Fruit fly (Drosophila melanogaster) whole organism, pupa: ENCODE results near the gene Trf4-1.

Source experiments
- CG10348 ChIP-seq: fragments of 200-800 bp; sonication (Bioruptor generic); IDR thresholded peaks from 2 replicates; pipeline ENCODE4 v1.3.6; 2022; ENCODE audit warnings: missing biosample characterization, missing genetic modification characterization
- CG12605 ChIP-seq: fragments of 200-800 bp; sonication (Bioruptor generic); IDR thresholded peaks from 2 replicates; pipeline ENCODE4 v1.3.6; 2022; ENCODE audit warnings: missing biosample characterization, missing genetic modification characterization
- CG13204 ChIP-seq: fragments of 200-800 bp; sonication (Bioruptor generic); optimal IDR thresholded peaks from 2 replicates; lab custom pipeline; 2018; ENCODE audit warnings: missing biosample characterization, mild to moderate bottlenecking, missing genetic modification characterization, moderate library complexity
- CG14655 ChIP-seq: fragments of 200-800 bp; sonication (Bioruptor generic); optimal IDR thresholded peaks from 3 replicates; lab custom pipeline; 2017; ENCODE audit warnings: mild to moderate bottlenecking, missing biosample characterization, missing genetic modification reagents, missing genetic modification characterization
- CG15710 ChIP-seq: fragments of 200-800 bp; sonication (Bioruptor generic); optimal IDR thresholded peaks from 2 replicates; lab custom pipeline; 2018; ENCODE audit warnings: missing biosample characterization, mild to moderate bottlenecking, missing genetic modification characterization, moderate library complexity
- CG17806 ChIP-seq: fragments of 200-800 bp; sonication (Bioruptor generic); optimal IDR thresholded peaks from 2 replicates; lab custom pipeline; 2018; ENCODE audit warnings: missing biosample characterization, mild to moderate bottlenecking, missing genetic modification characterization, moderate library complexity
- CG32121 ChIP-seq: fragments of 200-800 bp; sonication (Bioruptor generic); IDR thresholded peaks from 2 replicates; pipeline ENCODE4 v1.3.6; 2022; ENCODE audit warnings: missing biosample characterization, missing genetic modification characterization
- CG34367 ChIP-seq: fragments of 200-800 bp; sonication (Bioruptor generic); optimal IDR thresholded peaks from 2 replicates; lab custom pipeline; 2018; ENCODE audit warnings: missing biosample characterization, mild to moderate bottlenecking, missing genetic modification characterization
- CG4496 ChIP-seq: fragments of 200-800 bp; sonication (Bioruptor generic); IDR thresholded peaks from 3 replicates; pipeline ENCODE4 v1.3.6; 2022; ENCODE audit warnings: missing biosample characterization, missing genetic modification characterization
- CG8159 ChIP-seq: fragments of 200-800 bp; sonication (Bioruptor generic); optimal IDR thresholded peaks from 3 replicates; lab custom pipeline; 2018; ENCODE audit warnings: missing biosample characterization, mild to moderate bottlenecking, missing genetic modification characterization, moderate library complexity
- CG8301 ChIP-seq: fragments of 200-800 bp; sonication (Bioruptor generic); optimal IDR thresholded peaks from 2 replicates; lab custom pipeline; 2018; ENCODE audit warnings: missing biosample characterization, mild to moderate bottlenecking, missing genetic modification characterization
- CG9948 ChIP-seq: fragments of 200-800 bp; sonication (Bioruptor generic); optimal IDR thresholded peaks from 2 replicates; lab custom pipeline; 2018; ENCODE audit warnings: missing biosample characterization, mild to moderate bottlenecking, missing genetic modification characterization, moderate library complexity
- D1 ChIP-seq: fragments of 200-800 bp; sonication (Bioruptor generic); optimal IDR thresholded peaks from 2 replicates; lab custom pipeline; 2018; ENCODE audit warnings: missing biosample characterization, mild to moderate bottlenecking, missing genetic modification characterization, moderate library complexity
- EcR ChIP-seq: fragments of 200-800 bp; sonication (Bioruptor generic); optimal IDR thresholded peaks from 3 replicates; lab custom pipeline; 2019; ENCODE audit warnings: missing biosample characterization, missing genetic modification characterization, mild to moderate bottlenecking, moderate library complexity, missing genetic modification reagents
- Ets98B ChIP-seq: fragments of 200-800 bp; sonication (Bioruptor generic); IDR thresholded peaks from 2 replicates; pipeline ENCODE4 v1.3.6; 2022; ENCODE audit warnings: missing biosample characterization, missing genetic modification characterization
- Pif1A ChIP-seq: fragments of 200-800 bp; sonication (Bioruptor generic); optimal IDR thresholded peaks from 3 replicates; lab custom pipeline; 2016; ENCODE audit warnings: missing biosample characterization, missing genetic modification characterization
- Pif1B ChIP-seq: fragments of 200-800 bp; sonication (Bioruptor generic); optimal IDR thresholded peaks from 3 replicates; lab custom pipeline; 2016; ENCODE audit warnings: missing biosample characterization, missing genetic modification characterization
- Snoo ChIP-seq: fragments of 200-800 bp; sonication (Bioruptor generic); optimal IDR thresholded peaks from 3 replicates; lab custom pipeline; 2017; ENCODE audit warnings: missing biosample characterization, mild to moderate bottlenecking, missing genetic modification characterization, inconsistent platforms
- fd96Ca ChIP-seq: fragments of 200-800 bp; sonication (Bioruptor generic); IDR thresholded peaks from 3 replicates; pipeline ENCODE4 v1.3.6; 2022; ENCODE audit warnings: missing biosample characterization, missing genetic modification characterization
- gl ChIP-seq: fragments of 200-800 bp; sonication (Bioruptor generic); optimal IDR thresholded peaks from 2 replicates; lab custom pipeline; 2018; ENCODE audit warnings: missing biosample characterization, mild to moderate bottlenecking, missing genetic modification characterization
- rn ChIP-seq: fragments of 200-800 bp; sonication (Bioruptor generic); IDR thresholded peaks from 2 replicates; pipeline ENCODE4 v1.3.6; 2022; ENCODE audit warnings: missing biosample characterization, missing genetic modification characterization

Gene Trf4-1

dm6 chrX:8592437-8593158 lies 32.5 kb downstream of the Trf4-1 start:
- TF ChIP-seq rn (GFP tag; lab: Robert Waterston, UW) (no peak), fd96Ca (GFP tag; lab: Robert Waterston, UW) (no peak), Ets98B (GFP tag; lab: Robert Waterston, UW) (0 out of 2 replicates have a peak, but pooled peaks have one; percentile 34), CG8301 (tag; lab: Kevin White, UChicago) (peak; percentile 51), CG10348 (GFP tag; lab: Robert Waterston, UW) (no peak), EcR (peak; percentile 40), CG14655 (no peak), CG32121 (0 out of 2 replicates have a peak, but pooled peaks have one; percentile 12), gl (tag; lab: Kevin White, UChicago) (peak; percentile 86), CG9948 (tag; lab: Kevin White, UChicago) (no peak), D1 (no peak), Snoo (tag; lab: Kevin White, UChicago) (no peak), Pif1A (GFP tag; lab: Kevin White, UChicago) (no peak), Pif1B (GFP tag; lab: Kevin White, UChicago) (peak; percentile 51), CG17806 (tag; lab: Kevin White, UChicago) (peak; percentile 32), CG34367 (peak; percentile 50), CG12605 (GFP tag; lab: Robert Waterston, UW) (no peak), CG15710 (tag; lab: Kevin White, UChicago) (peak; percentile 43), CG8159 (tag; lab: Kevin White, UChicago) (peak; percentile 40), CG13204 (GFP tag; lab: Kevin White, UChicago) (peak; percentile 84), CG4496 (GFP tag; lab: Robert Waterston, UW) (peak; percentile 74)

dm6 chrX:8593159-8593476 lies 33.0 kb downstream of the Trf4-1 start:
- TF ChIP-seq Snoo (tag; lab: Kevin White, UChicago) = no peak
- TF ChIP-seq CG12605 (GFP tag; lab: Robert Waterston, UW) = no peak
- no peak for TF ChIP-seq rn (GFP tag; lab: Robert Waterston, UW)
- no peak for TF ChIP-seq gl (tag; lab: Kevin White, UChicago)
- TF ChIP-seq CG13204 (GFP tag; lab: Kevin White, UChicago) = no peak
- no peak for TF ChIP-seq Pif1A (GFP tag; lab: Kevin White, UChicago)
- no peak for TF ChIP-seq D1

- TF ChIP-seq CG14655 (no peak), CG34367 (peak; percentile 40), Ets98B (GFP tag; lab: Robert Waterston, UW) (peak; percentile 82), CG9948 (tag; lab: Kevin White, UChicago) (peak; percentile 35), CG13204 (GFP tag; lab: Kevin White, UChicago) (no peak), CG10348 (GFP tag; lab: Robert Waterston, UW) (peak; percentile 71), CG4496 (GFP tag; lab: Robert Waterston, UW) (peak; percentile 86), CG17806 (tag; lab: Kevin White, UChicago) (peak; percentile 50), D1 (no peak), fd96Ca (GFP tag; lab: Robert Waterston, UW) (peak; percentile 85), CG8301 (tag; lab: Kevin White, UChicago) (no peak), CG32121 (peak; percentile 67), Pif1B (GFP tag; lab: Kevin White, UChicago) (no peak), Snoo (tag; lab: Kevin White, UChicago) (no peak), gl (tag; lab: Kevin White, UChicago) (no peak), CG8159 (tag; lab: Kevin White, UChicago) (peak; percentile 64), rn (GFP tag; lab: Robert Waterston, UW) (peak; percentile 40; the same call in 1 of the 2 replicates), EcR (no peak), CG12605 (GFP tag; lab: Robert Waterston, UW) (peak; percentile 55), Pif1A (GFP tag; lab: Kevin White, UChicago) (no peak), CG15710 (tag; lab: Kevin White, UChicago) (peak; percentile 58)
Observed at dm6 chrX:8601165-8601564, 41.0 kb downstream of the Trf4-1 start.

- TF ChIP-seq CG17806 (tag; lab: Kevin White, UChicago) = no peak
- TF ChIP-seq fd96Ca (GFP tag; lab: Robert Waterston, UW) = 0 out of 3 replicates have a peak, but pooled peaks have one; percentile 11
- TF ChIP-seq CG10348 (GFP tag; lab: Robert Waterston, UW) = no peak
Observed at dm6 chrX:8606206-8606605, 46.1 kb downstream of the Trf4-1 start, which contains the start of gene Caf1-180. Gene Caf1-180 (minus strand): TSS chrX:8606304.

- TF ChIP-seq rn (GFP tag; lab: Robert Waterston, UW) (no peak), CG4496 (GFP tag; lab: Robert Waterston, UW) (no peak), D1 (no peak), Pif1B (GFP tag; lab: Kevin White, UChicago) (no peak), CG10348 (GFP tag; lab: Robert Waterston, UW) (no peak), CG8159 (tag; lab: Kevin White, UChicago) (no peak), CG12605 (GFP tag; lab: Robert Waterston, UW) (no peak), CG32121 (no peak), Ets98B (GFP tag; lab: Robert Waterston, UW) (no peak), CG17806 (tag; lab: Kevin White, UChicago) (no peak), CG9948 (tag; lab: Kevin White, UChicago) (no peak)
Observed at dm6 chrX:8607902-8608301, 47.8 kb downstream of the Trf4-1 start.

- no peak for TF ChIP-seq gl (tag; lab: Kevin White, UChicago)
- TF ChIP-seq rn (GFP tag; lab: Robert Waterston, UW) = no peak
- TF ChIP-seq CG15710 (tag; lab: Kevin White, UChicago) = no peak
- TF ChIP-seq D1 = no peak
- TF ChIP-seq, all 21 proteins: peak for 0
Observed at dm6 chrX:8616280-8616679, 56.2 kb downstream of the Trf4-1 start.
